Worm (Caenorhabditis elegans) whole organism, early embryonic: Measurements from ENCODE around the gene ribo-1.

Experiments
- ama-1 ChIP-seq: fragments of 150-350 bp; optimal IDR thresholded peaks from 2 replicates; lab custom pipeline; 2014
- ceh-36 ChIP-seq: sonication (generic microtip); optimal IDR thresholded peaks from 2 replicates; lab custom pipeline; 2016; ENCODE audit warnings: missing genetic modification characterization, inconsistent platforms, missing compliant biosample characterization
- ets-7 ChIP-seq: sonication (generic microtip); optimal IDR thresholded peaks from 2 replicates; lab custom pipeline; 2016; ENCODE audit warnings: missing genotype, missing genetic modification characterization, missing compliant biosample characterization
- flt-1 ChIP-seq: fragments of 200-800 bp; sonication (Bioruptor generic); IDR thresholded peaks from 2 replicates; pipeline ENCODE4 v1.3.6; 2022; ENCODE audit warnings: missing genetic modification characterization, missing compliant biosample characterization
- hmg-4 ChIP-seq: fragments of 200-800 bp; sonication (Bioruptor generic); optimal IDR thresholded peaks from 2 replicates; lab custom pipeline; 2018; ENCODE audit warnings: mild to moderate bottlenecking, missing genetic modification characterization, missing compliant biosample characterization
- hnd-1 ChIP-seq: sonication (generic microtip); optimal IDR thresholded peaks from 2 replicates; lab custom pipeline; 2016; ENCODE audit warnings: missing genetic modification characterization, missing compliant biosample characterization
- scrt-1 ChIP-seq: fragments of 200-800 bp; sonication (Bioruptor generic); IDR thresholded peaks from 2 replicates; pipeline ENCODE4 v1.3.6; 2022; ENCODE audit warnings: missing genetic modification characterization, missing compliant biosample characterization
- tbx-11 ChIP-seq: fragments of 200-800 bp; sonication (Bioruptor generic); IDR thresholded peaks from 2 replicates; pipeline ENCODE4 v1.3.6; 2022; ENCODE audit warnings: missing genetic modification characterization, missing compliant biosample characterization

DNA sequence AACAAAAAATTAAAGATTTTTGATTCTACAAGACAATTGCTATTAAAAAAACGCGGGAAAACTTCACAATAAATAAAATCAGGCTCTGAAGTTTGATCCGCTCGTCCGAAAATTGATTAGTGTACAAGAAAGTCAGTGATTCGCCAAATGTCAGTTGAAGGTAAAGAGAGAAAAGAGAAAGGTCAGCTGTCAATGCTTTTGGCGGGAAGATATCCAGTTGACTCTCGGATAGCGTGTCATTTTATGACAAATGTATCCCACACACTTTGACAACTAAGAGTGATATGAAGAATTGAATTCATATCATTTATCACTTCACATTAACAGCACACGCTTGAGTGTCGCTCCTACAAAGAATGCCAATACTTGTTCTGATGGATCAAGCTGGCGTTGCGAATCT, 36.3 kb downstream of the ribo-1 start:
- TF ChIP-seq ama-1 (lab: Kevin White, UChicago) (no peak), scrt-1 (no peak), hmg-4 (GFP tag; lab: Kevin White, UChicago) (no peak), hnd-1 (tag; lab: Kevin White, UChicago) (no peak), ets-7 (tag; lab: Kevin White, UChicago) (no peak), tbx-11 (GFP tag; lab: Robert Waterston, UW) (no peak), ceh-36 (no peak), flt-1 (GFP tag; lab: Robert Waterston, UW) (no peak)
